Worm (Caenorhabditis elegans) whole organism, L1 larva: Measurements from ENCODE around the gene B0457.2.
A peak's percentile ranks its signal among the peaks of the same experiment; 100 is the strongest.

Experiments
- C04F5.9 ChIP-seq: sonication (generic microtip); optimal IDR thresholded peaks from 2 replicates; lab custom pipeline; 2016; ENCODE audit warnings: missing genetic modification characterization, missing compliant biosample characterization
- C34B4.2 ChIP-seq: sonication (generic microtip); optimal IDR thresholded peaks from 2 replicates; lab custom pipeline; 2017; ENCODE audit warnings: mild to moderate bottlenecking, missing genetic modification characterization, missing compliant biosample characterization
- ceh-8 ChIP-seq: fragments of 200-800 bp; sonication (Bioruptor generic); optimal IDR thresholded peaks from 2 replicates; lab custom pipeline; 2018; ENCODE audit warnings: mild to moderate bottlenecking, missing genetic modification characterization, moderate library complexity, missing compliant biosample characterization
- ceh-88 ChIP-seq: fragments of 200-800 bp; sonication (Bioruptor generic); IDR thresholded peaks from 2 replicates; pipeline ENCODE4 v1.3.6; 2022; ENCODE audit warnings: missing genetic modification characterization, missing compliant biosample characterization
- dpl-1 ChIP-seq, 3 experiments: fragments of 150-350 bp in 2 of 3; sonication (generic microtip) in 1 of 3; optimal IDR thresholded peaks; 2 replicates each; lab custom pipeline; 2014 to 2017; ENCODE audit warnings: missing biosample characterization in 3 of 3, missing genetic modification characterization in 3 of 3, missing genetic modification reagents in 3 of 3
- dsc-1 ChIP-seq: sonication (generic microtip); optimal IDR thresholded peaks from 2 replicates; lab custom pipeline; 2016; ENCODE audit warnings: mild to moderate bottlenecking, missing genetic modification characterization, missing compliant biosample characterization
- efl-1 ChIP-seq, 4 experiments: fragments of 150-350 bp; optimal IDR thresholded peaks in 3 of 4; peaks in 1 of 4; 1 replicate in 1 of 4; 2 replicates in 3 of 4; lab custom pipeline; 2014; ENCODE audit warnings: missing biosample characterization in 2 of 4, missing genetic modification characterization in 2 of 4, missing genetic modification reagents in 2 of 4
- egl-13 ChIP-seq: sonication (generic microtip); optimal IDR thresholded peaks from 2 replicates; lab custom pipeline; 2016; ENCODE audit warnings: missing genotype, missing genetic modification reagents, missing genetic modification characterization, missing compliant biosample characterization
- egl-27 ChIP-seq, 2 experiments: fragments of 150-350 bp in 1 of 2; sonication (generic microtip); optimal IDR thresholded peaks; 3 replicates each; lab custom pipeline; 2017 to 2018; ENCODE audit warnings: missing biosample characterization in 2 of 2, missing genetic modification characterization in 2 of 2, missing genetic modification reagents in 2 of 2
- elt-2 ChIP-seq: sonication (generic microtip); optimal IDR thresholded peaks from 2 replicates; lab custom pipeline; 2016; ENCODE audit warnings: missing genetic modification characterization, mild to moderate bottlenecking, inconsistent platforms, missing compliant biosample characterization, missing genetic modification reagents
- elt-3 ChIP-seq, 6 experiments: fragments of 150-350 bp in 1 of 6; sonication (generic microtip); optimal IDR thresholded peaks; 2 replicates each; lab custom pipeline; 2017 to 2018; ENCODE audit warnings: missing biosample characterization in 6 of 6, missing genetic modification characterization in 6 of 6, inconsistent platforms in 1 of 6
- fkh-4 ChIP-seq: sonication (generic microtip); optimal IDR thresholded peaks from 2 replicates; lab custom pipeline; 2016; ENCODE audit warnings: missing compliant biosample characterization, missing genetic modification characterization, borderline replicate concordance
- fos-1 ChIP-seq: fragments of 150-350 bp; optimal IDR thresholded peaks from 2 replicates; lab custom pipeline; 2014; ENCODE audit warnings: missing biosample characterization, missing genetic modification characterization
- lin-14 ChIP-seq: fragments of 200-800 bp; sonication (Bioruptor generic); optimal IDR thresholded peaks from 2 replicates; lab custom pipeline; 2018; ENCODE audit warnings: mild to moderate bottlenecking, missing genetic modification characterization, moderate library complexity, missing compliant biosample characterization
- mdl-1 ChIP-seq, 2 experiments: fragments of 150-350 bp; optimal IDR thresholded peaks; 2 replicates each; lab custom pipeline; 2014 to 2017; ENCODE audit warnings: missing biosample characterization in 2 of 2, missing genetic modification characterization in 2 of 2, inconsistent platforms in 1 of 2
- mef-2 ChIP-seq: fragments of 150-350 bp; optimal IDR thresholded peaks from 2 replicates; lab custom pipeline; 2014; ENCODE audit warnings: missing biosample characterization, missing genetic modification characterization
- mep-1 ChIP-seq: fragments of 150-350 bp; optimal IDR thresholded peaks from 2 replicates; lab custom pipeline; 2014; ENCODE audit warnings: missing biosample characterization, missing genetic modification characterization
- nhr-11 ChIP-seq: fragments of 150-350 bp; optimal IDR thresholded peaks from 2 replicates; lab custom pipeline; 2014; ENCODE audit warnings: missing biosample characterization, missing genetic modification characterization
- nhr-12 ChIP-seq: sonication (generic microtip); optimal IDR thresholded peaks from 2 replicates; lab custom pipeline; 2017; ENCODE audit warnings: missing biosample characterization, missing genetic modification characterization
- nhr-20 ChIP-seq: sonication (generic microtip); optimal IDR thresholded peaks from 2 replicates; lab custom pipeline; 2016; ENCODE audit warnings: mild to moderate bottlenecking, missing genetic modification characterization, missing compliant biosample characterization
- nhr-28 ChIP-seq: fragments of 150-350 bp; optimal IDR thresholded peaks from 2 replicates; lab custom pipeline; 2014; ENCODE audit warnings: missing biosample characterization, missing genetic modification characterization
- nhr-47 ChIP-seq: sonication (generic microtip); optimal IDR thresholded peaks from 2 replicates; lab custom pipeline; 2016; ENCODE audit warnings: mild to moderate bottlenecking, missing genetic modification characterization, moderate library complexity, missing compliant biosample characterization
- nhr-76 ChIP-seq: sonication (generic microtip); optimal IDR thresholded peaks from 2 replicates; lab custom pipeline; 2017; ENCODE audit warnings: missing biosample characterization, missing genetic modification characterization
- nhr-84 ChIP-seq: sonication (generic microtip); optimal IDR thresholded peaks from 2 replicates; lab custom pipeline; 2017; ENCODE audit warnings: missing biosample characterization, missing genetic modification characterization
- nhr-90 ChIP-seq: sonication (generic microtip); optimal IDR thresholded peaks from 2 replicates; lab custom pipeline; 2016; ENCODE audit warnings: mild to moderate bottlenecking, missing genetic modification characterization, missing compliant biosample characterization; ENCODE audit not compliant: poor library complexity
- pag-3 ChIP-seq: sonication (generic microtip); optimal IDR thresholded peaks from 2 replicates; lab custom pipeline; 2017; ENCODE audit warnings: missing genetic modification characterization, mild to moderate bottlenecking, missing compliant biosample characterization, antibody characterized with exemption, borderline replicate concordance; ENCODE audit not compliant: insufficient read depth
- pax-3 ChIP-seq: fragments of 200-800 bp; sonication (Bioruptor generic); optimal IDR thresholded peaks from 2 replicates; lab custom pipeline; 2018; ENCODE audit warnings: mild to moderate bottlenecking, missing genetic modification characterization, moderate library complexity, missing compliant biosample characterization
- pqm-1 ChIP-seq: sonication (generic microtip); optimal IDR thresholded peaks from 3 replicates; lab custom pipeline; 2017; ENCODE audit warnings: missing biosample characterization, missing genetic modification characterization
- snpc-4 ChIP-seq: fragments of 150-350 bp; optimal IDR thresholded peaks from 2 replicates; lab custom pipeline; 2014; ENCODE audit warnings: missing biosample characterization, missing genetic modification characterization
- sup-37 ChIP-seq: fragments of 200-800 bp; sonication (Bioruptor generic); optimal IDR thresholded peaks from 2 replicates; lab custom pipeline; 2018; ENCODE audit warnings: mild to moderate bottlenecking, missing genetic modification characterization, missing compliant biosample characterization
- tlp-1 ChIP-seq: fragments of 150-350 bp; optimal IDR thresholded peaks from 2 replicates; lab custom pipeline; 2014; ENCODE audit warnings: missing biosample characterization, missing genetic modification characterization
- unc-130 ChIP-seq: fragments of 150-350 bp; optimal IDR thresholded peaks from 2 replicates; lab custom pipeline; 2017; ENCODE audit warnings: missing biosample characterization, missing genetic modification characterization, inconsistent platforms
- unc-30 ChIP-seq: sonication (generic microtip); optimal IDR thresholded peaks from 2 replicates; lab custom pipeline; 2017; ENCODE audit warnings: missing biosample characterization, missing genetic modification characterization
- unc-98 ChIP-seq: fragments of 200-800 bp; sonication (Bioruptor generic); IDR thresholded peaks from 2 replicates; pipeline ENCODE4 v1.3.6; 2022; ENCODE audit warnings: missing genetic modification characterization, missing compliant biosample characterization
- vab-15 ChIP-seq: sonication (generic microtip); optimal IDR thresholded peaks from 2 replicates; lab custom pipeline; 2017; ENCODE audit warnings: missing genotype, mild to moderate bottlenecking, missing genetic modification characterization, missing compliant biosample characterization
- xbp-1 ChIP-seq: sonication (generic microtip); optimal IDR thresholded peaks from 2 replicates; lab custom pipeline; 2016; ENCODE audit warnings: missing genetic modification characterization, missing compliant biosample characterization
- zip-4 ChIP-seq: fragments of 200-800 bp; sonication (Bioruptor generic); optimal IDR thresholded peaks from 2 replicates; lab custom pipeline; 2018; ENCODE audit warnings: mild to moderate bottlenecking, missing genetic modification characterization, moderate library complexity, missing compliant biosample characterization
- ztf-4 ChIP-seq: fragments of 150-350 bp; optimal IDR thresholded peaks from 2 replicates; lab custom pipeline; 2014; ENCODE audit warnings: missing biosample characterization, missing genetic modification characterization

Gene B0457.2

DNA sequence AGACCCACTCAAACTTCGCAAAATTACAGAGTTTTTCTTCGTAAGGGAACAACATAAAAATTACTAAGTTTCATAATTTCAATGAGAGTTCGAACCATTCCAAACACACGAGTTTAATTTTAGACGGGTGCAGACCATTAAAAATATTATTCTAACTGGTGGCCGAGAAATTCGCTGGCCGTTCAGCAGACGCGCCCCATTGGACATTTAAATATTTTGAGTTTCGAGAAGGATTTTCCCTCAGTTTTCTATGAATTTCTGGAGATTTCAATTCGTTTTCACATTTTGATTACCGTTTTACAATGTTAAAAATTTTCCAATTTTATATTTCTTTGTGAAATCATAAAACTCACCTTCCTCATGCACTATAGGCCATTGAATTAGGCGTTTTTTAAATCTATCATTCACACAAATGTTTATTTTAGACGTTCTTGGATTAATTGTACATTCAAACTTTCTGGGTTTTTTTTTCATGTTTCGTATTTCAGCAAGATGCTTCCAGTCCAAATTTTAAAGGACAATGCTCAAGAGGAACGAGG, 971 bp upstream of the B0457.2 start, which contains the start of gene cct-2 (continued):
- TF ChIP-seq vab-15: no peak
- TF ChIP-seq sup-37 (GFP tag; lab: Kevin White, UChicago): no peak
- TF ChIP-seq efl-1 (optimal IDR thresholded peaks at IDR 0.05; lab: Kevin White, UChicago): peak; percentile 30 to 51
- TF ChIP-seq efl-1 (GFP tag; optimal IDR thresholded peaks at IDR 0.05 in 1 of 2; lab: Kevin White, UChicago): peak; percentile 54 to 96
- TF ChIP-seq ceh-8 (GFP tag; lab: Kevin White, UChicago): no peak
- TF ChIP-seq C34B4.2 (tag; lab: Kevin White, UChicago): no peak
- TF ChIP-seq ztf-4 (tag; lab: Kevin White, UChicago): no peak
- peak in 1 of 2 experiments; percentile 3 for TF ChIP-seq mdl-1 (tag; optimal IDR thresholded peaks at IDR 0.05; lab: Kevin White, UChicago)
- TF ChIP-seq dsc-1 (tag; lab: Kevin White, UChicago): peak; percentile 13
- TF ChIP-seq unc-98 (GFP tag; lab: Robert Waterston, UW): no peak
- TF ChIP-seq elt-2 (tag; lab: Kevin White, UChicago): no peak

- TF ChIP-seq unc-30 (tag; lab: Kevin White, UChicago): no peak
- TF ChIP-seq nhr-47 (tag; lab: Kevin White, UChicago): no peak
- TF ChIP-seq nhr-84 (tag; lab: Kevin White, UChicago): no peak
- TF ChIP-seq C04F5.9 (tag; lab: Kevin White, UChicago): no peak
- no peak for TF ChIP-seq nhr-28 (tag; lab: Kevin White, UChicago)
- TF ChIP-seq pax-3: no peak
- no peak for TF ChIP-seq dsc-1 (tag; lab: Kevin White, UChicago)
- no peak for TF ChIP-seq zip-4
- TF ChIP-seq nhr-20: no peak
- no peak for TF ChIP-seq elt-2 (tag; lab: Kevin White, UChicago)
- no peak for TF ChIP-seq egl-27 (tag; optimal IDR thresholded peaks at IDR 0.05; lab: Kevin White, UChicago)
Measured at ce11 chrII:8923187-8923586, 3.2 kb downstream of the B0457.2 start.

DNA sequence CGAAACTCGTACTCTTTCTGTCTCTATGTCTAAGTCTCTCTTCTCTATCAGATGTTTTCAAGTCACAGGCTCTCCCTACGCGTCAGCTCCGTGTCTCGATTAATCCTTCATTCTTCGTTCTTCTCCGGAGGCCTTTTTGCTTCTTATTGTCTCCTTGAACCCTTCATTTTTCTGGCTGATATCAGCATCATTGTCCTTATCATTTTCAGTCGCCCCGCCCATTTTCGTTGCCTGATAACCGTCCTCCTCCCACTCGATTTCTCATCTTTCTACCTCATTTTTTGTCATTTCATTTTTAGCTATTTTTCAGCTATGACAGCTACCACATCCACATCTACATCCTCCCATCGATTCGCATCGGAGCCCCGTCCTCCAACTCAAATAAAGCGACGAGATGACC, 4.2 kb downstream of the B0457.2 start, which contains the start of gene B0457.6:
Gene B0457.6, plus strand, starts transcription at position 284 of the 400 bp plus-strand sequence.
- TF ChIP-seq nhr-76: no peak
- TF ChIP-seq elt-3 (tag; optimal IDR thresholded peaks at IDR 0.05; lab: Kevin White, UChicago): no peak
- TF ChIP-seq ceh-88 (GFP tag; lab: Robert Waterston, UW): no peak
- no peak for TF ChIP-seq pqm-1 (tag; lab: Kevin White, UChicago)
- no peak for TF ChIP-seq C04F5.9 (tag; lab: Kevin White, UChicago)
- no peak for TF ChIP-seq egl-13 (tag; lab: Kevin White, UChicago)
- peak; percentile 6 for TF ChIP-seq lin-14 (GFP tag; lab: Kevin White, UChicago)
- TF ChIP-seq nhr-11 (tag; lab: Kevin White, UChicago): no peak
- TF ChIP-seq elt-2 (tag; lab: Kevin White, UChicago): peak; percentile 35
- TF ChIP-seq pax-3: no peak
- no peak for TF ChIP-seq unc-98 (GFP tag; lab: Robert Waterston, UW)
- no peak for TF ChIP-seq zip-4
- no peak for TF ChIP-seq unc-130
- TF ChIP-seq nhr-12: no peak

- TF ChIP-seq tlp-1 (tag; lab: Kevin White, UChicago): no peak
- no peak for TF ChIP-seq unc-30 (tag; lab: Kevin White, UChicago)
- TF ChIP-seq nhr-76: no peak
- TF ChIP-seq dpl-1 (GFP tag; optimal IDR thresholded peaks at IDR 0.05; lab: Kevin White, UChicago): no peak
- no peak for TF ChIP-seq snpc-4
- TF ChIP-seq nhr-84 (tag; lab: Kevin White, UChicago): no peak
- no peak for TF ChIP-seq pag-3 (tag; lab: Kevin White, UChicago)
- TF ChIP-seq egl-27 (tag; optimal IDR thresholded peaks at IDR 0.05; lab: Kevin White, UChicago): no peak
- TF ChIP-seq mep-1 (tag; lab: Kevin White, UChicago): no peak
- TF ChIP-seq nhr-90 (tag; lab: Kevin White, UChicago): no peak
- no peak for TF ChIP-seq fkh-4 (tag; lab: Kevin White, UChicago)
- TF ChIP-seq xbp-1: no peak
- no peak for TF ChIP-seq mef-2 (tag; lab: Kevin White, UChicago)
- no peak for TF ChIP-seq fos-1 (tag; lab: Kevin White, UChicago)
- no peak for TF ChIP-seq C04F5.9 (tag; lab: Kevin White, UChicago)
Measured at ce11 chrII:8921456-8921855, 4.9 kb downstream of the B0457.2 start.
